Worm (Caenorhabditis elegans): ENCODE data around the gene xnd-1.

ce11 chrIII:5622232-5623009 lies 18.2 kb downstream of the xnd-1 start:
- TF ChIP-seq dao-5 (tag; optimal IDR thresholded peaks at IDR 0.05), result no peak
- TF ChIP-seq him-1 (tag; optimal IDR thresholded peaks at IDR 0.05), result no peak
